Worm (Caenorhabditis elegans) whole organism, L1 larva: ENCODE measurements around the gene idpc-2.

Experiments
- C04F5.9 ChIP-seq: sonication (generic microtip); optimal IDR thresholded peaks from 2 replicates; lab custom pipeline; 2016; ENCODE audit warnings: missing genetic modification characterization, missing compliant biosample characterization
- F16B12.6 ChIP-seq: fragments of 150-350 bp; optimal IDR thresholded peaks from 2 replicates; lab custom pipeline; 2014; ENCODE audit warnings: missing biosample characterization, missing genetic modification characterization
- Y116A8C.19 ChIP-seq: sonication (generic microtip); optimal IDR thresholded peaks from 2 replicates; lab custom pipeline; 2016; ENCODE audit warnings: missing compliant biosample characterization, missing genetic modification characterization, borderline replicate concordance
- aha-1 ChIP-seq: fragments of 150-350 bp; optimal IDR thresholded peaks from 2 replicates; lab custom pipeline; 2014; ENCODE audit warnings: missing biosample characterization, missing genetic modification characterization
- blmp-1 ChIP-seq: fragments of 150-350 bp; optimal IDR thresholded peaks from 2 replicates; lab custom pipeline; 2014; ENCODE audit warnings: missing biosample characterization, missing genetic modification characterization
- ceh-63 ChIP-seq: fragments of 200-800 bp; sonication (Bioruptor generic); optimal IDR thresholded peaks from 2 replicates; lab custom pipeline; 2018; ENCODE audit warnings: mild to moderate bottlenecking, missing genetic modification characterization, missing compliant biosample characterization
- dpl-1 ChIP-seq, 3 experiments: fragments of 150-350 bp in 2 of 3; sonication (generic microtip) in 1 of 3; optimal IDR thresholded peaks; 2 replicates each; lab custom pipeline; 2014 to 2017; ENCODE audit warnings: missing biosample characterization in 3 of 3, missing genetic modification characterization in 3 of 3, missing genetic modification reagents in 3 of 3
- dsc-1 ChIP-seq: sonication (generic microtip); optimal IDR thresholded peaks from 2 replicates; lab custom pipeline; 2016; ENCODE audit warnings: mild to moderate bottlenecking, missing genetic modification characterization, missing compliant biosample characterization
- efl-1 ChIP-seq, 4 experiments: fragments of 150-350 bp; optimal IDR thresholded peaks in 3 of 4; peaks in 1 of 4; 1 replicate in 1 of 4; 2 replicates in 3 of 4; lab custom pipeline; 2014; ENCODE audit warnings: missing biosample characterization in 2 of 4, missing genetic modification characterization in 2 of 4, missing genetic modification reagents in 2 of 4
- egl-13 ChIP-seq: sonication (generic microtip); optimal IDR thresholded peaks from 2 replicates; lab custom pipeline; 2016; ENCODE audit warnings: missing genotype, missing genetic modification reagents, missing genetic modification characterization, missing compliant biosample characterization
- elt-2 ChIP-seq: sonication (generic microtip); optimal IDR thresholded peaks from 2 replicates; lab custom pipeline; 2016; ENCODE audit warnings: missing genetic modification characterization, mild to moderate bottlenecking, inconsistent platforms, missing compliant biosample characterization, missing genetic modification reagents
- elt-3 ChIP-seq, 6 experiments: fragments of 150-350 bp in 1 of 6; sonication (generic microtip); optimal IDR thresholded peaks; 2 replicates each; lab custom pipeline; 2017 to 2018; ENCODE audit warnings: missing biosample characterization in 6 of 6, missing genetic modification characterization in 6 of 6, inconsistent platforms in 1 of 6
- fkh-10 ChIP-seq: sonication (generic microtip); optimal IDR thresholded peaks from 2 replicates; lab custom pipeline; 2017; ENCODE audit warnings: missing biosample characterization, missing genetic modification reagents, missing genetic modification characterization
- fkh-4 ChIP-seq: sonication (generic microtip); optimal IDR thresholded peaks from 2 replicates; lab custom pipeline; 2016; ENCODE audit warnings: missing compliant biosample characterization, missing genetic modification characterization, borderline replicate concordance
- grh-1 ChIP-seq: fragments of 200-800 bp; sonication (Bioruptor generic); IDR thresholded peaks from 2 replicates; pipeline ENCODE4 v1.3.6; 2022; ENCODE audit warnings: missing genetic modification reagents, missing genetic modification characterization, missing compliant biosample characterization
- hpl-2 ChIP-seq: fragments of 150-350 bp; optimal IDR thresholded peaks from 2 replicates; lab custom pipeline; 2014; ENCODE audit warnings: missing biosample characterization, missing genetic modification reagents, missing genetic modification characterization
- irx-1 ChIP-seq: sonication (generic microtip); optimal IDR thresholded peaks from 2 replicates; lab custom pipeline; 2016; ENCODE audit warnings: missing genetic modification characterization, missing compliant biosample characterization
- jun-1 ChIP-seq: fragments of 150-350 bp; optimal IDR thresholded peaks from 2 replicates; lab custom pipeline; 2014; ENCODE audit warnings: missing biosample characterization, missing genetic modification reagents, missing genetic modification characterization
- lin-14 ChIP-seq: fragments of 200-800 bp; sonication (Bioruptor generic); optimal IDR thresholded peaks from 2 replicates; lab custom pipeline; 2018; ENCODE audit warnings: mild to moderate bottlenecking, missing genetic modification characterization, moderate library complexity, missing compliant biosample characterization
- lin-15B ChIP-seq: fragments of 150-350 bp; sonication (generic microtip); optimal IDR thresholded peaks from 3 replicates; lab custom pipeline; 2014; ENCODE audit warnings: missing biosample characterization, missing genetic modification characterization
- lin-35 ChIP-seq, 2 experiments: fragments of 150-350 bp; optimal IDR thresholded peaks; 2 replicates each; lab custom pipeline; 2014; ENCODE audit warnings: missing biosample characterization in 2 of 2, missing genetic modification characterization in 2 of 2, missing genetic modification reagents in 2 of 2
- lir-3 ChIP-seq: sonication (generic microtip); optimal IDR thresholded peaks from 2 replicates; lab custom pipeline; 2016; ENCODE audit warnings: mild to moderate bottlenecking, missing genetic modification characterization, moderate library complexity, missing compliant biosample characterization; ENCODE audit not compliant: poor library complexity
- mep-1 ChIP-seq: fragments of 150-350 bp; optimal IDR thresholded peaks from 2 replicates; lab custom pipeline; 2014; ENCODE audit warnings: missing biosample characterization, missing genetic modification characterization
- nhr-11 ChIP-seq: fragments of 150-350 bp; optimal IDR thresholded peaks from 2 replicates; lab custom pipeline; 2014; ENCODE audit warnings: missing biosample characterization, missing genetic modification characterization
- nhr-20 ChIP-seq: sonication (generic microtip); optimal IDR thresholded peaks from 2 replicates; lab custom pipeline; 2016; ENCODE audit warnings: mild to moderate bottlenecking, missing genetic modification characterization, missing compliant biosample characterization
- nhr-71 ChIP-seq: sonication (generic microtip); optimal IDR thresholded peaks from 2 replicates; lab custom pipeline; 2016; ENCODE audit warnings: mild to moderate bottlenecking, missing genetic modification characterization, moderate library complexity, missing compliant biosample characterization
- nhr-85 ChIP-seq: sonication (generic microtip); peaks from one replicate; lab custom pipeline; 2016; ENCODE audit warnings: missing genetic modification characterization, inconsistent platforms, missing compliant biosample characterization
- pax-3 ChIP-seq: fragments of 200-800 bp; sonication (Bioruptor generic); optimal IDR thresholded peaks from 2 replicates; lab custom pipeline; 2018; ENCODE audit warnings: mild to moderate bottlenecking, missing genetic modification characterization, moderate library complexity, missing compliant biosample characterization
- rnt-1 ChIP-seq: sonication (generic microtip); optimal IDR thresholded peaks from 2 replicates; lab custom pipeline; 2016; ENCODE audit warnings: mild to moderate bottlenecking, missing genetic modification characterization, moderate library complexity, missing compliant biosample characterization
- skn-1 ChIP-seq: fragments of 150-350 bp; optimal IDR thresholded peaks from 2 replicates; lab custom pipeline; 2014; ENCODE audit warnings: missing biosample characterization, missing genetic modification characterization
- snpc-4 ChIP-seq: fragments of 150-350 bp; optimal IDR thresholded peaks from 2 replicates; lab custom pipeline; 2014; ENCODE audit warnings: missing biosample characterization, missing genetic modification characterization
- snu-23 ChIP-seq: sonication (generic microtip); optimal IDR thresholded peaks from 2 replicates; lab custom pipeline; 2016; ENCODE audit warnings: missing genetic modification characterization, missing compliant biosample characterization
- sptf-1 ChIP-seq: fragments of 150-350 bp; optimal IDR thresholded peaks from 2 replicates; lab custom pipeline; 2014; ENCODE audit warnings: missing biosample characterization, missing genetic modification characterization
- tlp-1 ChIP-seq: fragments of 150-350 bp; optimal IDR thresholded peaks from 2 replicates; lab custom pipeline; 2014; ENCODE audit warnings: missing biosample characterization, missing genetic modification characterization
- xbp-1 ChIP-seq: sonication (generic microtip); optimal IDR thresholded peaks from 2 replicates; lab custom pipeline; 2016; ENCODE audit warnings: missing genetic modification characterization, missing compliant biosample characterization

idpc-2 gene

DNA sequence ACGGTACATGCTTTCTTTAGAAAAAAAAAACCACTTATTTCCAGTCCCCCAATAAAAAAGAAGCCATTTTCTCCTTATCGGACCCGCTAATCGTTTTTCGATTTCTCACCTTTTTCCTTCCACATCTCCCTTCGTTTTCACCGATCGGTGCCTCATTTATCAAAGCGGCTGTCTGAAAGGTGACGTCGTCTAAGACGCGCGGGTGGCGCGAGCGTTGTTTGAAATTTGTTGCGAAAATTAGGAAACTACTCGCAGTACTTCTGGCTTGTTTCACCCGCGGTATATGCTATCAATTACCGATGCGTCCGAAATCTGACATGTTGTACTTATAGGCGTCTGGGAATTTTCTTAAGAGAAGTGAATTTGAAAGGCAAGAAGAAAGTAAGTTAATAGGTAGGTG lies 31.1 kb upstream of the idpc-2 start:
- TF ChIP-seq snu-23 (GFP tag; lab: Kevin White, UChicago) (peak; percentile 32), xbp-1 (tag; lab: Kevin White, UChicago) (peak; percentile 54), grh-1 (0 out of 2 replicates have a peak, but pooled peaks have one; percentile 6), nhr-85 (tag; lab: Kevin White, UChicago) (peak; percentile 92), rnt-1 (tag; lab: Kevin White, UChicago) (peak; percentile 38), lin-14 (GFP tag; lab: Kevin White, UChicago) (peak; percentile 58), C04F5.9 (tag; lab: Kevin White, UChicago) (no peak), elt-3 (tag; optimal IDR thresholded peaks at IDR 0.05; lab: Kevin White, UChicago) (peak in 1 of 6 experiments; percentile 14), blmp-1 (tag; lab: Kevin White, UChicago) (peak; percentile 82), irx-1 (peak; percentile 23), dpl-1 (GFP tag; optimal IDR thresholded peaks at IDR 0.05; lab: Kevin White, UChicago) (no peak), tlp-1 (no peak), ceh-63 (GFP tag; lab: Kevin White, UChicago) (no peak), mep-1 (peak; percentile 18), nhr-20 (tag; lab: Kevin White, UChicago) (peak; percentile 43), nhr-71 (tag; lab: Kevin White, UChicago) (peak; percentile 22)

- TF ChIP-seq lin-14 (GFP tag; lab: Kevin White, UChicago), result peak; percentile 41
- no peak for TF ChIP-seq dpl-1 (GFP tag; optimal IDR thresholded peaks at IDR 0.05; lab: Kevin White, UChicago)
- TF ChIP-seq snpc-4 (tag; lab: Kevin White, UChicago), result no peak
- peak; percentile 71 for TF ChIP-seq tlp-1
- no peak for TF ChIP-seq pax-3 (tag; lab: Kevin White, UChicago)
- TF ChIP-seq egl-13 (tag; lab: Kevin White, UChicago), result no peak
- peak; percentile 98 for TF ChIP-seq elt-2 (tag; lab: Kevin White, UChicago)
- TF ChIP-seq skn-1 (tag; lab: Kevin White, UChicago), result no peak
- TF ChIP-seq F16B12.6 (tag; lab: Kevin White, UChicago), result no peak
- no peak for TF ChIP-seq efl-1 (optimal IDR thresholded peaks at IDR 0.05; lab: Kevin White, UChicago)
- TF ChIP-seq efl-1 (GFP tag; optimal IDR thresholded peaks at IDR 0.05 in 1 of 2; lab: Kevin White, UChicago), result peak in 1 of 2 experiments; percentile 72
- TF ChIP-seq snu-23 (GFP tag; lab: Kevin White, UChicago), result no peak
- peak in 1 of 2 experiments; percentile 32 for TF ChIP-seq lin-35 (GFP tag; optimal IDR thresholded peaks at IDR 0.05; lab: Kevin White, UChicago)
- peak; percentile 17 for TF ChIP-seq nhr-20 (tag; lab: Kevin White, UChicago)
- TF ChIP-seq jun-1 (tag; lab: Kevin White, UChicago), result peak; percentile 58
- TF ChIP-seq, all 84 proteins: peak for 7
Measured at ce11 chrV:8651007-8651711, 30.0 kb upstream of the idpc-2 start.

DNA sequence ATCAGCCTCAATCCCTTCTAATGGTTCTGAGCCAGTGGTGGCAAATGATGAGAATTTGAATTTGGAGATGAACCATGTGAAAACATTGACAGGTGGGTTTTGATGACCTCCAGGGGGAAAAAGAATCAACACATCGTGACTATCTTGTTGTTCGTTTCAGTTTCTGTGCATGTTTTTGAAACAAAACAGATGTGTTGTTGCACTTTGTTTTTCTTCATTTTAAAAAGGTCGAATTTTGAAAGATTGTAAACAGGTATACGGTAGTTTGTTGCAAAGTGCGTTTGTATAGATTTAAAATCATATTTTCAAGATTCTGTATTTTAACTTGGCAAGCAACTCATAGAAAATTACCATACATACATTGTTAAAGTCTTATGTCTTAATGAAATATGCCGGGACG lies 29.3 kb upstream of the idpc-2 start:
- no peak for TF ChIP-seq dsc-1 (tag; lab: Kevin White, UChicago)
- no peak for TF ChIP-seq fkh-4
- TF ChIP-seq snpc-4 (tag; lab: Kevin White, UChicago), result no peak
- no peak for TF ChIP-seq hpl-2
- TF ChIP-seq grh-1, result no peak
- TF ChIP-seq sptf-1 (tag; lab: Kevin White, UChicago), result no peak
- TF ChIP-seq nhr-85 (tag; lab: Kevin White, UChicago), result no peak
- no peak for TF ChIP-seq ceh-63 (GFP tag; lab: Kevin White, UChicago)
- no peak for TF ChIP-seq egl-13 (tag; lab: Kevin White, UChicago)
- no peak for TF ChIP-seq mep-1
- TF ChIP-seq nhr-20 (tag; lab: Kevin White, UChicago), result no peak
- TF ChIP-seq fkh-10, result no peak
- no peak for TF ChIP-seq aha-1
- TF ChIP-seq nhr-11 (tag; lab: Kevin White, UChicago), result no peak
- no peak for TF ChIP-seq Y116A8C.19 (tag; lab: Kevin White, UChicago)
- no peak for TF ChIP-seq lir-3 (tag; lab: Kevin White, UChicago)
- no peak for TF ChIP-seq nhr-71 (tag; lab: Kevin White, UChicago)
- no peak for TF ChIP-seq lin-15B (tag; lab: Kevin White, UChicago)
- TF ChIP-seq blmp-1 (tag; lab: Kevin White, UChicago), result no peak
